Fruit fly (Drosophila melanogaster): ENCODE measurements around the gene Fer1HCH.

DNA sequence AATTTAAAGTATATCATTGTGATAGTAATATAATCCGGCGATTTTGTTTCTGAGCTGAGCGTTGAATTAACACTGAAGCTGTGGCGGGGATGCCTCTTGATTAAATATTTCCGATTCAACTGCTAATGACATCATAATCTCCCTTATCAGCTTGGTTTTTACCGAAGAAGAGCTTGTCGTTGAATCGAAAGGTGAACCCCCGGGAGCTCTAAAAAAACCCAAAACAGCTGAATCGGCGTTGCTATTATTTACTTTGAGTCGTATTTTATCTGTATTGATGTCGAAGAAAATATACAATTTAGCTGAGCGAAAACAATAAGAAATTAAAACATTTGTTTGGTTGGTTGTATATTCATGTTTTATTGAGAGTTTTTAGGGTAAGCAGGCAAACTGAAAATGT lies 31.2 kb upstream of the Fer1HCH start:
- TF ChIP-seq lola (GFP tag; optimal IDR thresholded peaks at IDR 0.05) (no peak), OdsH (GFP tag; optimal IDR thresholded peaks at IDR 0.05) (no peak), Vsx2 (GFP tag; optimal IDR thresholded peaks at IDR 0.05; ENCODE audit: partially characterized antibody) (no peak), Hr78 (GFP tag; optimal IDR thresholded peaks at IDR 0.05) (no peak), woc (GFP tag; optimal IDR thresholded peaks at IDR 0.05) (no peak)

Data from whole organism, wandering third instar larva.